Comparison of ENCODE assay signal across 1 fruit fly cellular context in genomic region chr3L:14784949-14785408, dm6.
A peak's percentile ranks its signal among the peaks of the same experiment; 100 is the strongest.
TF ChIP-seq lines count a peak whose summit lies in the region.

No protein-coding gene starts in this region.

TF ChIP-seq in whole organism, embryonic, 481 proteins besides CTCF, POLR2A, EP300 and RAD21 (continued from another document and continues in another):
- TF ChIP-seq sug (tag; optimal IDR thresholded peaks at IDR 0.05; lab: Kevin White, UChicago), result peak; percentile 93
- TF ChIP-seq CG17612 (GFP tag; IDR thresholded peaks at IDR 0.05; lab: Robert Waterston, UW), result peak; percentile 73
- peak; percentile 95 for TF ChIP-seq CG5245 (GFP tag; optimal IDR thresholded peaks at IDR 0.05; lab: Kevin White, UChicago)
- TF ChIP-seq ham (GFP tag; IDR thresholded peaks at IDR 0.05; lab: Robert Waterston, UW), result no peak
- no peak for TF ChIP-seq CG8478 (optimal IDR thresholded peaks at IDR 0.05; lab: Kevin White, UChicago)
- TF ChIP-seq dati (GFP tag; IDR thresholded peaks at IDR 0.05; lab: Robert Waterston, UW), result peak; percentile 58; the same call in 1 of the 2 replicates
- TF ChIP-seq dysf (GFP tag; IDR thresholded peaks at IDR 0.05; lab: Robert Waterston, UW), result peak; percentile 96
- TF ChIP-seq CG16779 (GFP tag; IDR thresholded peaks at IDR 0.05; lab: Robert Waterston, UW), result peak; percentile 51; the same call in 1 of the 2 replicates
- peak; percentile 89 for TF ChIP-seq CG32772 (GFP tag; IDR thresholded peaks at IDR 0.05; lab: Robert Waterston, UW)
- TF ChIP-seq Sin3A (optimal IDR thresholded peaks at IDR 0.05; lab: Kevin White, UChicago), result no peak
- peak; percentile 80 for TF ChIP-seq CG4730 (GFP tag; IDR thresholded peaks at IDR 0.05; lab: Robert Waterston, UW)
- TF ChIP-seq Ssrp (tag; optimal IDR thresholded peaks at IDR 0.05; lab: Kevin White, UChicago), result peak; percentile 98
- TF ChIP-seq Nf-YB (GFP tag; optimal IDR thresholded peaks at IDR 0.05; lab: Kevin White, UChicago), result peak; percentile 88
- TF ChIP-seq Abd-B (GFP tag; optimal IDR thresholded peaks at IDR 0.05; lab: Kevin White, UChicago), result peak; percentile 97
- TF ChIP-seq CG34224 (GFP tag; IDR thresholded peaks at IDR 0.05; lab: Robert Waterston, UW; ENCODE audit: partially characterized antibody), result no peak
- TF ChIP-seq salm (tag; optimal IDR thresholded peaks at IDR 0.05; lab: Kevin White, UChicago), result peak; percentile 95
- peak; percentile 96 for TF ChIP-seq Spps (tag; optimal IDR thresholded peaks at IDR 0.05; lab: Kevin White, UChicago)
- TF ChIP-seq so (GFP tag; IDR thresholded peaks at IDR 0.05; lab: Robert Waterston, UW), result peak; percentile 89; the same call in 2 of the 3 replicates
- TF ChIP-seq ranshi (GFP tag; IDR thresholded peaks at IDR 0.05; lab: Robert Waterston, UW), result peak; percentile 88
- TF ChIP-seq CG11504 (tag; optimal IDR thresholded peaks at IDR 0.05; lab: Kevin White, UChicago), result peak; percentile 97
- peak; percentile 94 for TF ChIP-seq CG16863 (GFP tag; optimal IDR thresholded peaks at IDR 0.05; lab: Kevin White, UChicago)
- TF ChIP-seq corto (GFP tag; optimal IDR thresholded peaks at IDR 0.05; lab: Kevin White, UChicago), result no peak
- TF ChIP-seq CG9932 (GFP tag; IDR thresholded peaks at IDR 0.05; lab: Robert Waterston, UW), result peak; percentile 89
- TF ChIP-seq CG33557 (GFP tag; optimal IDR thresholded peaks at IDR 0.05; lab: Kevin White, UChicago), result peak; percentile 98
- TF ChIP-seq slou (GFP tag; optimal IDR thresholded peaks at IDR 0.05; lab: Kevin White, UChicago), result peak; percentile 87
- TF ChIP-seq tio (GFP tag; optimal IDR thresholded peaks at IDR 0.05; lab: Kevin White, UChicago), result peak; percentile 98
- peak; percentile 88 for TF ChIP-seq jumu (GFP tag; optimal IDR thresholded peaks at IDR 0.05; lab: Kevin White, UChicago)
- peak; percentile 89 for TF ChIP-seq eyg (GFP tag; optimal IDR thresholded peaks at IDR 0.05; lab: Kevin White, UChicago)
- no peak for TF ChIP-seq h (optimal IDR thresholded peaks at IDR 0.05; lab: Kevin White, UChicago)
- TF ChIP-seq CG11456 (GFP tag; IDR thresholded peaks at IDR 0.05; lab: Robert Waterston, UW), result peak; percentile 86; the same call in 2 of the 3 replicates
- peak; percentile 96 for TF ChIP-seq CG17359 (tag; optimal IDR thresholded peaks at IDR 0.05; lab: Kevin White, UChicago)
- TF ChIP-seq pb (GFP tag; optimal IDR thresholded peaks at IDR 0.05; lab: Kevin White, UChicago), result peak; percentile 91
- TF ChIP-seq CG4617 (GFP tag; optimal IDR thresholded peaks at IDR 0.05; lab: Kevin White, UChicago; ENCODE audit: borderline replicate concordance), result peak; percentile 78
- TF ChIP-seq fd3F (GFP tag; optimal IDR thresholded peaks at IDR 0.05; lab: Kevin White, UChicago), result peak; percentile 95
- peak; percentile 78 for TF ChIP-seq CG17912 (GFP tag; optimal IDR thresholded peaks at IDR 0.05; lab: Kevin White, UChicago)
- TF ChIP-seq org-1 (GFP tag; optimal IDR thresholded peaks at IDR 0.05; lab: Kevin White, UChicago), result peak; percentile 97
- TF ChIP-seq prd (optimal IDR thresholded peaks at IDR 0.05; lab: Kevin White, UChicago), result no peak
- peak; percentile 94 for TF ChIP-seq prd (GFP tag; IDR thresholded peaks at IDR 0.05; lab: Robert Waterston, UW)
- no peak for TF ChIP-seq bbx (GFP tag; IDR thresholded peaks at IDR 0.05; lab: Robert Waterston, UW; ENCODE audit: partially characterized antibody)
- TF ChIP-seq CG11093 (GFP tag; IDR thresholded peaks at IDR 0.05; lab: Robert Waterston, UW), result peak; percentile 90
- TF ChIP-seq maf-S (GFP tag; optimal IDR thresholded peaks at IDR 0.05; lab: Kevin White, UChicago), result peak; percentile 89
- peak; percentile 97 for TF ChIP-seq CG12219 (GFP tag; optimal IDR thresholded peaks at IDR 0.05; lab: Kevin White, UChicago)
- peak; percentile 96 for TF ChIP-seq CG12104 (GFP tag; optimal IDR thresholded peaks at IDR 0.05; lab: Kevin White, UChicago)
- TF ChIP-seq CG3995 (GFP tag; optimal IDR thresholded peaks at IDR 0.05; lab: Kevin White, UChicago), result peak; percentile 73
- peak; percentile 80 for TF ChIP-seq gt (GFP tag; IDR thresholded peaks at IDR 0.05; lab: Robert Waterston, UW)
- peak; percentile 93 for TF ChIP-seq Mad (GFP tag; optimal IDR thresholded peaks at IDR 0.05; lab: Kevin White, UChicago)
- peak; percentile 92 for TF ChIP-seq kni (GFP tag; optimal IDR thresholded peaks at IDR 0.05; lab: Kevin White, UChicago)
- peak; percentile 76; the same call in 2 of the 3 replicates for TF ChIP-seq CG6175 (GFP tag; IDR thresholded peaks at IDR 0.05; lab: Robert Waterston, UW)
- peak; percentile 97 for TF ChIP-seq tap (tag; optimal IDR thresholded peaks at IDR 0.05; lab: Kevin White, UChicago)
- TF ChIP-seq fu2 (GFP tag; optimal IDR thresholded peaks at IDR 0.05; lab: Kevin White, UChicago), result peak; percentile 82
- peak; percentile 12 for TF ChIP-seq pros (GFP tag; optimal IDR thresholded peaks at IDR 0.05; lab: Kevin White, UChicago)
- peak; percentile 77 for TF ChIP-seq CG9876 (GFP tag; optimal IDR thresholded peaks at IDR 0.05; lab: Kevin White, UChicago)
- peak; percentile 14 for TF ChIP-seq BEAF-32 (GFP tag; optimal IDR thresholded peaks at IDR 0.05; lab: Kevin White, UChicago)
- TF ChIP-seq Atf-2 (GFP tag; optimal IDR thresholded peaks at IDR 0.05; lab: Kevin White, UChicago), result peak; percentile 93
- peak; percentile 89 for TF ChIP-seq CG11398 (GFP tag; optimal IDR thresholded peaks at IDR 0.05; lab: Kevin White, UChicago)
- TF ChIP-seq Dad (GFP tag; optimal IDR thresholded peaks at IDR 0.05; lab: Kevin White, UChicago), result peak; percentile 87
- TF ChIP-seq scrt (GFP tag; optimal IDR thresholded peaks at IDR 0.05; lab: Kevin White, UChicago), result peak; percentile 93
- TF ChIP-seq otp (GFP tag; IDR thresholded peaks at IDR 0.05; lab: Robert Waterston, UW), result peak; percentile 80
- TF ChIP-seq CG7357 (GFP tag; IDR thresholded peaks at IDR 0.05; lab: Robert Waterston, UW), result peak; percentile 84
- TF ChIP-seq CG10462 (GFP tag; optimal IDR thresholded peaks at IDR 0.05; lab: Kevin White, UChicago), result peak; percentile 96
- TF ChIP-seq chn (GFP tag; optimal IDR thresholded peaks at IDR 0.05; lab: Kevin White, UChicago), result peak; percentile 95
- peak; percentile 39 for TF ChIP-seq MESR4 (GFP tag; optimal IDR thresholded peaks at IDR 0.05; lab: Kevin White, UChicago)
- TF ChIP-seq HLHmδ (GFP tag; optimal IDR thresholded peaks at IDR 0.05; lab: Kevin White, UChicago), result no peak
- TF ChIP-seq CG3407 (GFP tag; optimal IDR thresholded peaks at IDR 0.05; lab: Kevin White, UChicago), result peak; percentile 91
- peak; percentile 93 for TF ChIP-seq CG9817 (tag; optimal IDR thresholded peaks at IDR 0.05; lab: Kevin White, UChicago)
- TF ChIP-seq NfI (GFP tag; optimal IDR thresholded peaks at IDR 0.05; lab: Kevin White, UChicago), result peak; percentile 97
- peak; percentile 86 for TF ChIP-seq CG12769 (tag; optimal IDR thresholded peaks at IDR 0.05; lab: Kevin White, UChicago)
- TF ChIP-seq MBD-R2 (GFP tag; IDR thresholded peaks at IDR 0.05; lab: Robert Waterston, UW), result peak; percentile 70
- TF ChIP-seq run (tag; optimal IDR thresholded peaks at IDR 0.05; lab: Kevin White, UChicago), result peak; percentile 95
- TF ChIP-seq pfk (GFP tag; optimal IDR thresholded peaks at IDR 0.05; lab: Kevin White, UChicago), result peak; percentile 35
- peak; percentile 80 for TF ChIP-seq her (GFP tag; optimal IDR thresholded peaks at IDR 0.05; lab: Kevin White, UChicago)
- no peak for TF ChIP-seq CG6791 (GFP tag; IDR thresholded peaks at IDR 0.05; lab: Robert Waterston, UW; ENCODE audit: partially characterized antibody)
- TF ChIP-seq E2f1 (GFP tag; IDR thresholded peaks at IDR 0.05; lab: Robert Waterston, UW), result peak; percentile 90
- TF ChIP-seq seq (GFP tag; IDR thresholded peaks at IDR 0.05; lab: Robert Waterston, UW), result peak; percentile 95
- peak; percentile 98 for TF ChIP-seq CG10979 (tag; optimal IDR thresholded peaks at IDR 0.05; lab: Kevin White, UChicago)
- TF ChIP-seq CG17802 (tag; optimal IDR thresholded peaks at IDR 0.05; lab: Kevin White, UChicago), result peak; percentile 76
- peak; percentile 68 for TF ChIP-seq CG13894 (tag; optimal IDR thresholded peaks at IDR 0.05; lab: Kevin White, UChicago)
- no peak for TF ChIP-seq vnd (GFP tag; IDR thresholded peaks at IDR 0.05; lab: Robert Waterston, UW; ENCODE audit: partially characterized antibody)
- peak; percentile 98 for TF ChIP-seq fd96Cb (tag; optimal IDR thresholded peaks at IDR 0.05; lab: Kevin White, UChicago)
- peak; percentile 42 for TF ChIP-seq CG9797 (GFP tag; optimal IDR thresholded peaks at IDR 0.05; lab: Kevin White, UChicago)
- peak; percentile 96 for TF ChIP-seq caup (GFP tag; optimal IDR thresholded peaks at IDR 0.05; lab: Kevin White, UChicago; ENCODE audit: severe bottlenecking)
- peak; percentile 95 for TF ChIP-seq Camta (GFP tag; optimal IDR thresholded peaks at IDR 0.05; lab: Kevin White, UChicago)
- peak; percentile 77 for TF ChIP-seq ab (GFP tag; optimal IDR thresholded peaks at IDR 0.05; lab: Kevin White, UChicago)
- no peak for TF ChIP-seq CG15479 (GFP tag; optimal IDR thresholded peaks at IDR 0.05; lab: Kevin White, UChicago)
- peak; percentile 95 for TF ChIP-seq YL-1 (GFP tag; optimal IDR thresholded peaks at IDR 0.05; lab: Kevin White, UChicago)
- TF ChIP-seq HLH54F (GFP tag; optimal IDR thresholded peaks at IDR 0.05; lab: Kevin White, UChicago), result peak; percentile 91
- peak; percentile 90; the same call in 1 of the 2 replicates for TF ChIP-seq Rfx (GFP tag; IDR thresholded peaks at IDR 0.05; lab: Robert Waterston, UW)
- peak; percentile 84 for TF ChIP-seq CG10366 (GFP tag; IDR thresholded peaks at IDR 0.05; lab: Robert Waterston, UW)
- peak; percentile 91 to 96 for TF ChIP-seq chif (GFP tag; optimal IDR thresholded peaks at IDR 0.05; lab: Kevin White, UChicago)
- no peak; the same call in 1 of the 2 replicates for TF ChIP-seq Gsc (GFP tag; IDR thresholded peaks at IDR 0.05; lab: Robert Waterston, UW)
- TF ChIP-seq CG13624 (GFP tag; optimal IDR thresholded peaks at IDR 0.05; lab: Kevin White, UChicago), result peak; percentile 96
- TF ChIP-seq wek (GFP tag; optimal IDR thresholded peaks at IDR 0.05; lab: Kevin White, UChicago), result peak; percentile 76
- TF ChIP-seq CHES-1-like (GFP tag; optimal IDR thresholded peaks at IDR 0.05; lab: Kevin White, UChicago), result peak; percentile 91
- TF ChIP-seq pnt (GFP tag; optimal IDR thresholded peaks at IDR 0.05; lab: Kevin White, UChicago), result peak; percentile 90
- TF ChIP-seq CG3726 (GFP tag; IDR thresholded peaks at IDR 0.05; lab: Robert Waterston, UW), result peak; percentile 85
- peak; percentile 77 for TF ChIP-seq ken (GFP tag; IDR thresholded peaks at IDR 0.05; lab: Robert Waterston, UW)
- peak; percentile 92 for TF ChIP-seq Nf-YC (tag; optimal IDR thresholded peaks at IDR 0.05; lab: Kevin White, UChicago)
- TF ChIP-seq z (GFP tag; IDR thresholded peaks at IDR 0.05; lab: Robert Waterston, UW), result no peak
- TF ChIP-seq Stat92E (GFP tag; optimal IDR thresholded peaks at IDR 0.05; lab: Kevin White, UChicago), result peak in 1 of 3 experiments; percentile 94
- peak; percentile 85 for TF ChIP-seq Oaz (GFP tag; IDR thresholded peaks at IDR 0.05; lab: Robert Waterston, UW)
- TF ChIP-seq ind (GFP tag; optimal IDR thresholded peaks at IDR 0.05; lab: Kevin White, UChicago), result peak; percentile 95
- peak; percentile 90 for TF ChIP-seq CG33213 (GFP tag; optimal IDR thresholded peaks at IDR 0.05; lab: Kevin White, UChicago)
- peak; percentile 62 for TF ChIP-seq Sry-δ (GFP tag; optimal IDR thresholded peaks at IDR 0.05; lab: Kevin White, UChicago)
- peak; percentile 98 for TF ChIP-seq dmrt99B (tag; optimal IDR thresholded peaks at IDR 0.05; lab: Kevin White, UChicago)
- TF ChIP-seq ttk (GFP tag; IDR thresholded peaks at IDR 0.05; lab: Robert Waterston, UW), result peak; percentile 76
- peak; percentile 96 for TF ChIP-seq CG6813 (GFP tag; optimal IDR thresholded peaks at IDR 0.05; lab: Kevin White, UChicago)
- peak; percentile 93 for TF ChIP-seq CG12942 (GFP tag; optimal IDR thresholded peaks at IDR 0.05; lab: Kevin White, UChicago)
- peak; percentile 96 for TF ChIP-seq CG8388 (GFP tag; optimal IDR thresholded peaks at IDR 0.05; lab: Kevin White, UChicago)
- peak in 1 of 2 experiments; percentile 22 for TF ChIP-seq eve (GFP tag; optimal IDR thresholded peaks at IDR 0.05; lab: Kevin White, UChicago)
- peak; percentile 64 for TF ChIP-seq CG6272 (GFP tag; IDR thresholded peaks at IDR 0.05; lab: Robert Waterston, UW)
- TF ChIP-seq CG2889 (GFP tag; IDR thresholded peaks at IDR 0.05; lab: Robert Waterston, UW), result peak; percentile 78; the same call in 2 of the 3 replicates
- TF ChIP-seq danr (GFP tag; IDR thresholded peaks at IDR 0.05; lab: Robert Waterston, UW), result peak; percentile 85
- peak; percentile 89 for TF ChIP-seq klu (GFP tag; IDR thresholded peaks at IDR 0.05; lab: Robert Waterston, UW)
- peak; percentile 93 for TF ChIP-seq CG12155 (GFP tag; optimal IDR thresholded peaks at IDR 0.05; lab: Kevin White, UChicago)
- TF ChIP-seq mld (GFP tag; IDR thresholded peaks at IDR 0.05; lab: Robert Waterston, UW; ENCODE audit: partially characterized antibody), result no peak
- TF ChIP-seq chinmo (GFP tag; IDR thresholded peaks at IDR 0.05; lab: Robert Waterston, UW; ENCODE audit: partially characterized antibody), result no peak
- TF ChIP-seq dpn (GFP tag; optimal IDR thresholded peaks at IDR 0.05; lab: Kevin White, UChicago), result peak; percentile 95 to 96
- TF ChIP-seq CG13287 (GFP tag; IDR thresholded peaks at IDR 0.05; lab: Robert Waterston, UW; ENCODE audit: partially characterized antibody), result no peak; the same call in 1 of the 2 replicates
- peak; percentile 68 for TF ChIP-seq CG4282 (GFP tag; optimal IDR thresholded peaks at IDR 0.05; lab: Kevin White, UChicago)
- TF ChIP-seq bigmax (GFP tag; optimal IDR thresholded peaks at IDR 0.05; lab: Kevin White, UChicago), result peak; percentile 51
- peak; percentile 83 for TF ChIP-seq ap (GFP tag; IDR thresholded peaks at IDR 0.05; lab: Robert Waterston, UW)
- peak; percentile 87 for TF ChIP-seq kay (GFP tag; optimal IDR thresholded peaks at IDR 0.05; lab: Kevin White, UChicago)
- TF ChIP-seq Six4 (GFP tag; optimal IDR thresholded peaks at IDR 0.05; lab: Kevin White, UChicago), result peak; percentile 91
- peak; percentile 98 for TF ChIP-seq gcm (GFP tag; optimal IDR thresholded peaks at IDR 0.05; lab: Kevin White, UChicago)
- TF ChIP-seq Hr78 (GFP tag; optimal IDR thresholded peaks at IDR 0.05; lab: Kevin White, UChicago), result peak in 1 of 2 experiments; percentile 93
- peak; percentile 49 for TF ChIP-seq stwl (tag; optimal IDR thresholded peaks at IDR 0.05; lab: Kevin White, UChicago)
- TF ChIP-seq hth (optimal IDR thresholded peaks at IDR 0.05; lab: Kevin White, UChicago), result no peak
- TF ChIP-seq CG10267 (tag; optimal IDR thresholded peaks at IDR 0.05; lab: Kevin White, UChicago), result peak; percentile 94
- peak; percentile 97 for TF ChIP-seq HHEX (GFP tag; optimal IDR thresholded peaks at IDR 0.05; lab: Kevin White, UChicago)
- TF ChIP-seq lab (GFP tag; optimal IDR thresholded peaks at IDR 0.05; lab: Kevin White, UChicago), result peak; percentile 97
